Worm (Caenorhabditis elegans) whole organism, young adult: ENCODE measurements around the gene ugt-15.
A peak's percentile ranks its signal among the peaks of the same experiment; 100 is the strongest.

Experiments
- B0035.1 ChIP-seq: sonication (generic microtip); optimal IDR thresholded peaks from 2 replicates; lab custom pipeline; 2016; ENCODE audit warnings: missing genetic modification characterization, mild to moderate bottlenecking, missing compliant biosample characterization, missing genotype, missing genetic modification reagents
- B0261.1 ChIP-seq: sonication (generic microtip); optimal IDR thresholded peaks from 2 replicates; lab custom pipeline; 2016; ENCODE audit warnings: mild to moderate bottlenecking, missing genetic modification characterization, moderate library complexity, missing compliant biosample characterization
- F33H1.4 ChIP-seq: fragments of 200-800 bp; sonication (Bioruptor generic); IDR thresholded peaks from 2 replicates; pipeline ENCODE4 v1.3.6; 2022; ENCODE audit warnings: missing genetic modification reagents, missing genetic modification characterization, missing compliant biosample characterization
- K12H6.12 ChIP-seq: fragments of 200-800 bp; sonication (Bioruptor generic); optimal IDR thresholded peaks from 2 replicates; lab custom pipeline; 2018; ENCODE audit warnings: mild to moderate bottlenecking, missing genetic modification characterization, missing compliant biosample characterization
- Y53F4B.3 ChIP-seq: fragments of 200-800 bp; sonication (Bioruptor generic); IDR thresholded peaks from 2 replicates; pipeline ENCODE4 v1.3.6; 2022; ENCODE audit warnings: missing genetic modification reagents, missing genetic modification characterization, missing compliant biosample characterization
- Y79H2A.3 ChIP-seq: fragments of 200-800 bp; sonication (Bioruptor generic); conservative IDR thresholded peaks from 2 replicates; pipeline ENCODE4 v1.3.6; 2022; ENCODE audit warnings: missing genetic modification reagents, missing genetic modification characterization, missing compliant biosample characterization
- Y95B8A.8 ChIP-seq: fragments of 200-800 bp; sonication (Bioruptor generic); IDR thresholded peaks from 2 replicates; pipeline ENCODE4 v1.3.6; 2022; ENCODE audit warnings: missing genetic modification reagents, missing genetic modification characterization, missing compliant biosample characterization
- aptf-2 ChIP-seq: fragments of 200-800 bp; sonication (Bioruptor generic); conservative IDR thresholded peaks from 2 replicates; pipeline ENCODE4 v1.3.6; 2022; ENCODE audit warnings: missing genetic modification reagents, missing genetic modification characterization, missing compliant biosample characterization
- aptf-3 ChIP-seq: fragments of 200-800 bp; sonication (Bioruptor generic); IDR thresholded peaks from 2 replicates; pipeline ENCODE4 v1.3.6; 2022; ENCODE audit warnings: missing genetic modification characterization, missing compliant biosample characterization
- attf-3 ChIP-seq: fragments of 200-800 bp; sonication (Bioruptor generic); conservative IDR thresholded peaks from 2 replicates; pipeline ENCODE4 v1.3.6; 2022; ENCODE audit warnings: missing genetic modification reagents, missing genetic modification characterization, missing compliant biosample characterization
- bed-1 ChIP-seq: fragments of 200-800 bp; sonication (Bioruptor generic); IDR thresholded peaks from 2 replicates; pipeline ENCODE4 v1.3.6; 2022; ENCODE audit warnings: missing genetic modification reagents, missing genetic modification characterization, missing compliant biosample characterization
- ceh-100 ChIP-seq: fragments of 200-800 bp; sonication (Bioruptor generic); IDR thresholded peaks from 2 replicates; pipeline ENCODE4 v1.3.6; 2022; ENCODE audit warnings: missing genetic modification reagents, missing genetic modification characterization, missing compliant biosample characterization
- die-1 ChIP-seq: sonication (generic microtip); optimal IDR thresholded peaks from 2 replicates; lab custom pipeline; 2016; ENCODE audit warnings: missing genotype, mild to moderate bottlenecking, missing genetic modification characterization, missing compliant biosample characterization
- dpff-1 ChIP-seq: sonication (generic microtip); optimal IDR thresholded peaks from 2 replicates; lab custom pipeline; 2017; ENCODE audit warnings: mild to moderate bottlenecking, missing genetic modification characterization, missing compliant biosample characterization
- egl-18 ChIP-seq: fragments of 200-800 bp; sonication (Bioruptor generic); IDR thresholded peaks from 2 replicates; pipeline ENCODE4 v1.3.6; 2022; ENCODE audit warnings: missing genetic modification reagents, missing genetic modification characterization, missing compliant biosample characterization
- egl-44 ChIP-seq: fragments of 200-800 bp; sonication (Bioruptor generic); IDR thresholded peaks from 2 replicates; pipeline ENCODE4 v1.3.6; 2022; ENCODE audit warnings: missing genetic modification reagents, missing genetic modification characterization, missing compliant biosample characterization
- egrh-3 ChIP-seq: fragments of 200-800 bp; sonication (Bioruptor generic); IDR thresholded peaks from 2 replicates; pipeline ENCODE4 v1.3.6; 2022; ENCODE audit warnings: missing genetic modification reagents, missing genetic modification characterization, missing compliant biosample characterization
- ekl-4 ChIP-seq: fragments of 200-800 bp; sonication (Bioruptor generic); IDR thresholded peaks from 2 replicates; pipeline ENCODE4 v1.3.6; 2022; ENCODE audit warnings: missing genetic modification reagents, missing genetic modification characterization, missing compliant biosample characterization
- ets-4 ChIP-seq: fragments of 200-800 bp; sonication (Bioruptor generic); optimal IDR thresholded peaks from 2 replicates; lab custom pipeline; 2018; ENCODE audit warnings: mild to moderate bottlenecking, missing genetic modification characterization, missing compliant biosample characterization
- fkh-3 ChIP-seq: sonication (generic microtip); optimal IDR thresholded peaks from 2 replicates; lab custom pipeline; 2016; ENCODE audit warnings: mild to moderate bottlenecking, missing genetic modification characterization, missing compliant biosample characterization
- gei-17 ChIP-seq: fragments of 200-800 bp; sonication (Bioruptor generic); optimal IDR thresholded peaks from 2 replicates; lab custom pipeline; 2018; ENCODE audit warnings: mild to moderate bottlenecking, missing genetic modification characterization, missing compliant biosample characterization
- hlh-26 ChIP-seq: fragments of 200-800 bp; sonication (Bioruptor generic); conservative IDR thresholded peaks from 2 replicates; pipeline ENCODE4 v1.3.6; 2022; ENCODE audit warnings: missing genetic modification reagents, missing genetic modification characterization, missing compliant biosample characterization
- hrde-1 ChIP-seq: sonication (generic microtip); optimal IDR thresholded peaks from 2 replicates; lab custom pipeline; 2016; ENCODE audit warnings: missing genetic modification characterization, mild to moderate bottlenecking, missing compliant biosample characterization, moderate library complexity, missing genotype, missing genetic modification reagents, borderline replicate concordance
- hsf-1 ChIP-seq: fragments of 200-800 bp; sonication (Bioruptor generic); IDR thresholded peaks from 2 replicates; pipeline ENCODE4 v1.3.6; 2022; ENCODE audit warnings: missing genetic modification reagents, missing genetic modification characterization, missing compliant biosample characterization
- lag-1 ChIP-seq: fragments of 200-800 bp; sonication (Bioruptor generic); IDR thresholded peaks from 2 replicates; pipeline ENCODE4 v1.3.6; 2022; ENCODE audit warnings: missing genetic modification reagents, missing genetic modification characterization, missing compliant biosample characterization
- lin-40 ChIP-seq: sonication (generic microtip); optimal IDR thresholded peaks from 2 replicates; lab custom pipeline; 2016; ENCODE audit warnings: missing genetic modification characterization, mild to moderate bottlenecking, missing compliant biosample characterization, missing genotype, missing genetic modification reagents
- madf-10 ChIP-seq: sonication (generic microtip); optimal IDR thresholded peaks from 2 replicates; lab custom pipeline; 2016; ENCODE audit warnings: mild to moderate bottlenecking, missing genetic modification characterization, missing compliant biosample characterization
- mxl-1 ChIP-seq: sonication (generic microtip); optimal IDR thresholded peaks from 2 replicates; lab custom pipeline; 2016; ENCODE audit warnings: missing genetic modification characterization, missing compliant biosample characterization
- nfya-2 ChIP-seq: fragments of 200-800 bp; sonication (Bioruptor generic); IDR thresholded peaks from 2 replicates; pipeline ENCODE4 v1.3.6; 2022; ENCODE audit warnings: missing genetic modification reagents, missing genetic modification characterization, missing compliant biosample characterization
- nhr-179 ChIP-seq: sonication (generic microtip); optimal IDR thresholded peaks from 2 replicates; lab custom pipeline; 2016; ENCODE audit warnings: mild to moderate bottlenecking, missing genetic modification characterization, missing compliant biosample characterization
- nhr-80 ChIP-seq: sonication (generic microtip); optimal IDR thresholded peaks from 2 replicates; lab custom pipeline; 2016; ENCODE audit warnings: missing genetic modification characterization, missing compliant biosample characterization
- rcor-1 ChIP-seq: fragments of 200-800 bp; sonication (Bioruptor generic); IDR thresholded peaks from 2 replicates; pipeline ENCODE4 v1.3.6; 2022; ENCODE audit warnings: missing genetic modification reagents, missing genetic modification characterization, missing compliant biosample characterization
- snpc-1.1 ChIP-seq: sonication (generic microtip); optimal IDR thresholded peaks from 2 replicates; lab custom pipeline; 2017; ENCODE audit warnings: missing genetic modification characterization, mild to moderate bottlenecking, missing compliant biosample characterization, antibody characterized with exemption, moderate library complexity, missing genotype, missing genetic modification reagents; ENCODE audit not compliant: insufficient read depth
- snpc-3.4 ChIP-seq: sonication (generic microtip); optimal IDR thresholded peaks from 2 replicates; lab custom pipeline; 2017; ENCODE audit warnings: missing genetic modification characterization, mild to moderate bottlenecking, missing compliant biosample characterization, antibody characterized with exemption, moderate library complexity, missing genotype, missing genetic modification reagents
- snpc-4 ChIP-seq, 5 experiments: fragments of 150-350 bp in 1 of 5; sonication (generic microtip) in 4 of 5; optimal IDR thresholded peaks; 2 replicates each; lab custom pipeline; 2014 to 2018; ENCODE audit warnings: missing genetic modification characterization in 5 of 5, missing biosample characterization in 3 of 5, antibody characterized with exemption in 2 of 5, mild to moderate bottlenecking in 2 of 5, missing compliant biosample characterization in 2 of 5, missing genotype in 2 of 5, moderate library complexity in 2 of 5, missing genetic modification reagents in 1 of 5
- somi-1 ChIP-seq: fragments of 200-800 bp; sonication (Bioruptor generic); optimal IDR thresholded peaks from 2 replicates; lab custom pipeline; 2018; ENCODE audit warnings: mild to moderate bottlenecking, missing genetic modification characterization, missing compliant biosample characterization
- sptf-2 ChIP-seq: fragments of 200-800 bp; sonication (Bioruptor generic); optimal IDR thresholded peaks from 2 replicates; lab custom pipeline; 2018; ENCODE audit warnings: mild to moderate bottlenecking, missing genetic modification characterization, missing compliant biosample characterization
- tbx-9 ChIP-seq: sonication (generic microtip); optimal IDR thresholded peaks from 2 replicates; lab custom pipeline; 2016; ENCODE audit warnings: borderline replicate concordance, missing genetic modification characterization, inconsistent platforms, missing compliant biosample characterization
- tlf-1 ChIP-seq: fragments of 200-800 bp; sonication (Bioruptor generic); optimal IDR thresholded peaks from 2 replicates; lab custom pipeline; 2018; ENCODE audit warnings: mild to moderate bottlenecking, missing genetic modification characterization, missing compliant biosample characterization
- zim-3 ChIP-seq: sonication (generic microtip); optimal IDR thresholded peaks from 2 replicates; lab custom pipeline; 2017; ENCODE audit warnings: mild to moderate bottlenecking, missing genetic modification characterization, moderate library complexity, missing compliant biosample characterization
- ztf-25 ChIP-seq: fragments of 200-800 bp; sonication (Bioruptor generic); IDR thresholded peaks from 2 replicates; pipeline ENCODE4 v1.3.6; 2022; ENCODE audit warnings: missing genetic modification reagents, missing genetic modification characterization, missing compliant biosample characterization
- ztf-3 ChIP-seq: fragments of 200-800 bp; sonication (Bioruptor generic); optimal IDR thresholded peaks from 2 replicates; lab custom pipeline; 2018; ENCODE audit warnings: mild to moderate bottlenecking, missing genetic modification characterization, missing compliant biosample characterization

Gene ugt-15

ce11 chrV:12859144-12859543, 31.8 kb downstream of the ugt-15 start, which contains the start of gene anp-1:
Gene anp-1 (plus strand): TSS chrV:12859444.
- no peak for TF ChIP-seq ceh-100 (GFP tag; lab: Robert Waterston, UW)
- no peak for TF ChIP-seq ets-4
- no peak for TF ChIP-seq ztf-25 (GFP tag; lab: Robert Waterston, UW)
- TF ChIP-seq madf-10 (tag; lab: Kevin White, UChicago) = no peak

ce11 chrV:12865615-12866014, 38.3 kb downstream of the ugt-15 start, which contains the start of gene T07F10.5:
Gene T07F10.5 (plus strand): TSS chrV:12865915.
- 0 out of 2 replicates have a peak, but pooled peaks have one; percentile 13 for TF ChIP-seq attf-3 (GFP tag; lab: Robert Waterston, UW)

ce11 chrV:12867997-12868396, 40.7 kb downstream of the ugt-15 start, which contains the start of gene nspg-1:
Gene nspg-1 (minus strand): TSS chrV:12868097.
- TF ChIP-seq nhr-179 (tag; lab: Kevin White, UChicago) (no peak), rcor-1 (GFP tag; lab: Robert Waterston, UW) (no peak), hsf-1 (GFP tag; lab: Robert Waterston, UW) (no peak), aptf-3 (no peak)

- no peak for TF ChIP-seq sptf-2 (GFP tag; lab: Kevin White, UChicago)
- TF ChIP-seq hrde-1 (tag; lab: Kevin White, UChicago) = peak; percentile 36
- 0 out of 2 replicates have a peak, but pooled peaks have one; percentile 51 for TF ChIP-seq nfya-2
- TF ChIP-seq tbx-9 (tag; lab: Kevin White, UChicago) = no peak
- TF ChIP-seq nhr-80 (tag; lab: Kevin White, UChicago) = no peak
- no peak for TF ChIP-seq snpc-4 (GFP tag; optimal IDR thresholded peaks at IDR 0.05; lab: Kevin White, UChicago)
- peak; percentile 3 to 62 (median 58) for TF ChIP-seq snpc-4 (tag; optimal IDR thresholded peaks at IDR 0.05; lab: Kevin White, UChicago)
- no peak for TF ChIP-seq Y95B8A.8 (GFP tag; lab: Robert Waterston, UW)
- no peak for TF ChIP-seq bed-1 (GFP tag; lab: Robert Waterston, UW)
- peak; percentile 80 for TF ChIP-seq ekl-4
- TF ChIP-seq lag-1 (GFP tag; lab: Robert Waterston, UW) = 0 out of 2 replicates have a peak, but pooled peaks have one; percentile 81
- TF ChIP-seq ztf-3 (GFP tag; lab: Kevin White, UChicago) = no peak
- TF ChIP-seq fkh-3 (tag; lab: Kevin White, UChicago) = no peak
- no peak for TF ChIP-seq die-1 (tag; lab: Kevin White, UChicago)
- TF ChIP-seq B0035.1 (tag; lab: Kevin White, UChicago) = peak; percentile 50
- TF ChIP-seq dpff-1 (tag; lab: Kevin White, UChicago) = no peak
- TF ChIP-seq zim-3 (tag; lab: Kevin White, UChicago) = peak; percentile 48
- no peak for TF ChIP-seq Y79H2A.3 (GFP tag; lab: Robert Waterston, UW)
- TF ChIP-seq F33H1.4 (GFP tag; lab: Robert Waterston, UW) = peak; percentile 63
- TF ChIP-seq nhr-179 (tag; lab: Kevin White, UChicago) = no peak
- no peak for TF ChIP-seq hlh-26
- TF ChIP-seq somi-1 (GFP tag; lab: Kevin White, UChicago) = no peak
- TF ChIP-seq mxl-1 (tag; lab: Kevin White, UChicago) = no peak
- no peak for TF ChIP-seq egl-18 (GFP tag; lab: Robert Waterston, UW)
- TF ChIP-seq lin-40 (tag; lab: Kevin White, UChicago) = peak; percentile 84
- TF ChIP-seq aptf-2 (GFP tag; lab: Robert Waterston, UW) = 0 out of 2 replicates have a peak, but pooled peaks have one; percentile 69
- peak; percentile 25; the same call in 1 of the 2 replicates for TF ChIP-seq egrh-3 (GFP tag; lab: Robert Waterston, UW)
- TF ChIP-seq snpc-1.1 (tag; lab: Kevin White, UChicago) = no peak
- no peak for TF ChIP-seq ets-4
- TF ChIP-seq tlf-1 (GFP tag; lab: Kevin White, UChicago) = peak; percentile 47
- TF ChIP-seq B0261.1 = peak; percentile 23
- no peak for TF ChIP-seq egl-44 (GFP tag; lab: Robert Waterston, UW)
- TF ChIP-seq snpc-3.4 (tag; lab: Kevin White, UChicago) = peak; percentile 56
- no peak for TF ChIP-seq Y53F4B.3 (GFP tag; lab: Robert Waterston, UW)
- TF ChIP-seq K12H6.12 (tag; lab: Kevin White, UChicago) = peak; percentile 60
- TF ChIP-seq ztf-25 (GFP tag; lab: Robert Waterston, UW) = peak; percentile 75
- peak; percentile 3 for TF ChIP-seq gei-17 (GFP tag; lab: Kevin White, UChicago)
These were observed 42.6 kb downstream of the ugt-15 start, which contains the start of gene T07F10.3 for ce11 chrV:12869948-12870347. Gene T07F10.3 (minus strand): TSS chrV:12870045.
